Worm (Caenorhabditis elegans): Measurements from ENCODE around the gene M04C3.2.

The M04C3.2 gene

ce11 chrV:19431036-19431435, 17.7 kb downstream of the M04C3.2 start, which contains the start of gene srw-85:
TSS of gene srw-85 (minus strand) at chrV:19431136.
- no peak for TF ChIP-seq hlh-6 (tag; optimal IDR thresholded peaks at IDR 0.05)
- no peak for TF ChIP-seq ceh-9 (tag; optimal IDR thresholded peaks at IDR 0.05)
- TF ChIP-seq hlh-30 (tag; optimal IDR thresholded peaks at IDR 0.05; ENCODE audit: insufficient read depth), result no peak
- TF ChIP-seq pha-2 (tag; optimal IDR thresholded peaks at IDR 0.05), result no peak
- TF ChIP-seq pag-3 (tag; optimal IDR thresholded peaks at IDR 0.05; ENCODE audit: borderline replicate concordance), result no peak
- no peak for TF ChIP-seq ceh-6 (GFP tag; optimal IDR thresholded peaks at IDR 0.05)
- no peak for TF ChIP-seq eyg-1 (tag; optimal IDR thresholded peaks at IDR 0.05)
- no peak for TF ChIP-seq hlh-15 (tag; optimal IDR thresholded peaks at IDR 0.05)
- no peak for TF ChIP-seq C38D4.7 (GFP tag; optimal IDR thresholded peaks at IDR 0.05)
- no peak for TF ChIP-seq unc-55 (GFP tag; optimal IDR thresholded peaks at IDR 0.05)
- TF ChIP-seq elt-4 (tag; optimal IDR thresholded peaks at IDR 0.05), result no peak
- no peak for TF ChIP-seq ttx-3 (tag; optimal IDR thresholded peaks at IDR 0.05)
- no peak for TF ChIP-seq T23F11.4 (GFP tag; optimal IDR thresholded peaks at IDR 0.05)
- no peak for TF ChIP-seq ceh-48 (tag; optimal IDR thresholded peaks at IDR 0.05)

DNA sequence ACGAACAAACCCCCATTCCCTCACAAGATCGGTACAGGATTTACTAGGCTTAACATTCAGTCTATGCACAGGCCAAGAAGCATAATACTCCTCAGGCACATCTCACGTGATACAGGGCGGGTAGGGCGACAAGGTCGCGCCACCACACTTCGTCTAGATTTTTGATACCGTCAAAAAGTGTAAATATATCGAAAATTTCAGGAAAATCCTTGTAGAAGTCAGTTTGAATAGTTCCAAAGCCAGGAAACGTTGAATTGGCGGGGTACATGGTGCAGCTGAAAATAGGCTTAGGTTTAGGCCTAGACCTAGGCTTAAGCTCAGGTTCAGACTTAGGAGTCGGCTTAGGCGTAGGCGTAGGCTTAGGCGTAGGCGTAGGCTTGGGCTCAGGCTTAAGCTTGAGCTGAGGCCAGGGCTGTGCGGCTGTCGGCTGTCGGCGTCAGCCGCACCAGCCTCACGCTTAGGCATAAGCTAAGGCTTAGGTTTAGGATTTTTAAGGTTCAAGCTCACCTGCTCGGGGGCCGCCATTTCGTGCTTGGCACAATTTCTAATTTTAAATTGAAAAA, 18.3 kb downstream of the M04C3.2 start:
- TF ChIP-seq nhr-232 (tag; optimal IDR thresholded peaks at IDR 0.05) (no peak), gmeb-2 (tag; optimal IDR thresholded peaks at IDR 0.05) (peak; percentile 23), zip-5 (tag; optimal IDR thresholded peaks at IDR 0.05) (no peak), hlh-30 (tag; optimal IDR thresholded peaks at IDR 0.05; ENCODE audit: insufficient read depth) (peak; percentile 7), C08G9.2 (tag; optimal IDR thresholded peaks at IDR 0.05) (peak; percentile 21), C38D4.7 (GFP tag; optimal IDR thresholded peaks at IDR 0.05) (peak; percentile 45), ttx-3 (tag; optimal IDR thresholded peaks at IDR 0.05) (no peak)

- TF ChIP-seq rnt-1 (tag; optimal IDR thresholded peaks at IDR 0.05) (peak; percentile 80), K02D7.2 (tag; optimal IDR thresholded peaks at IDR 0.05) (no peak)
Measured at ce11 chrV:19429605-19430004, 19.1 kb downstream of the M04C3.2 start.

DNA sequence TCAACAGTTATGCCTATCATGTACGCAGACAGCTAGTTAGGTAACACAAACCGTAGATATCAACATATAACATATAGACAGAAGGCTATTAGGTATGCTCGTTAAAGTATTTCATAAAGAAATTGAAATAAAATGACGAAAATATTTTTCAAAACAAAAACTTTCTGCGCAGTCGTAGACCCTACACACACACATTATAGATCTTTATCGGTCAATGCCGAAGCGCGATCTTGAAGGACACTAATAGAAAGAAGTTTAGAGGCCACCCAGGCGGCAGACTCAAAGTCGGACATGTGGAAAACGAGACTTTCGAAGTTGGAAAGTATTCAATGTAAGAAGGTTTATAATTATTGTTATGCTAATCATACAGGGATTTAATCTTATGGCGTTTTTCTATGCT, 19.8 kb downstream of the M04C3.2 start:
- no peak for TF ChIP-seq ztf-16 (tag; optimal IDR thresholded peaks at IDR 0.05)

ce11 chrV:19428097-19428496, 20.6 kb downstream of the M04C3.2 start:
- no peak for TF ChIP-seq nfya-1 (tag; optimal IDR thresholded peaks at IDR 0.05)
- TF ChIP-seq elt-2 (tag; optimal IDR thresholded peaks at IDR 0.05), result no peak
- no peak for TF ChIP-seq ceh-18 (tag; optimal IDR thresholded peaks at IDR 0.05)
- no peak for TF ChIP-seq ref-2 (tag; optimal IDR thresholded peaks at IDR 0.05)
- TF ChIP-seq tbx-2 (tag; optimal IDR thresholded peaks at IDR 0.05), result no peak
- TF ChIP-seq odd-2 (tag; optimal IDR thresholded peaks at IDR 0.05), result no peak
- no peak for TF ChIP-seq rnt-1 (tag; optimal IDR thresholded peaks at IDR 0.05)
- no peak for TF ChIP-seq hlh-13 (GFP tag; optimal IDR thresholded peaks at IDR 0.05)
- TF ChIP-seq gmeb-2 (tag; optimal IDR thresholded peaks at IDR 0.05), result no peak
- no peak for TF ChIP-seq C08G9.2 (tag; optimal IDR thresholded peaks at IDR 0.05)
- TF ChIP-seq dmd-4 (tag; optimal IDR thresholded peaks at IDR 0.05; ENCODE audit: borderline replicate concordance), result no peak
- no peak for TF ChIP-seq ceh-24 (tag; optimal IDR thresholded peaks at IDR 0.05)
- TF ChIP-seq ceh-31 (tag; optimal IDR thresholded peaks at IDR 0.05), result no peak
- no peak for TF ChIP-seq unc-3 (GFP tag; conservative IDR thresholded peaks at IDR 0.05)
- no peak for TF ChIP-seq unc-3 (tag; optimal IDR thresholded peaks at IDR 0.05)
- TF ChIP-seq madf-2 (tag; optimal IDR thresholded peaks at IDR 0.05), result no peak

Data from whole organism, late embryonic.